Worm (Caenorhabditis elegans): ENCODE data around the gene kin-2.
A peak's percentile ranks its signal among the peaks of the same experiment; 100 is the strongest.

The kin-2 gene

DNA sequence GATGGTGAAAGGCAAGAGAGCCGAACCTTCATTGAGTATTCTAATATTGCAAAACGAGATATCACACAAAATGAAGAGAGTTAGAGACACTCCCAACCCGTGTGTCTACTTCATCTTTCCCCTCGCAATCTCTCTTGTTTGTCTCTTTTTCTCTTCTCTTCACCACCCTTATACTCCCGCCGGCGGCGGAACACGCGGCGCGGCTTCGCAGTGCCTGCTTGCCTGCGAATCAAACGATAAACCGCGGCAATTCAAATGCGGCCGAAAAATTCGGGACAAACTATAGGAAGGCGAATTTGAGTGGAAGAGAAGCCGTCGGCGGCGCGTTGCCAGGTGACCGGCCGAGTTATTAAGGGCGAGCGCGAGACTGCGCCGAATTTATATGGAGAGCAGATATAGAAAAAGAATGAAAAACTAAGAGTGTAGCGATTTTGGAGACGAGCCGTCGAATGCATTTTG is 7.0 kb upstream of the kin-2 start, which contains the start of gene klp-13 (continued):
- TF ChIP-seq ceh-82 (tag; optimal IDR thresholded peaks at IDR 0.05) (peak; percentile 76), fkh-10 (GFP tag; optimal IDR thresholded peaks at IDR 0.05) (peak; percentile 56), ceh-28 (tag; optimal IDR thresholded peaks at IDR 0.05) (peak; percentile 60), pqm-1 (tag; optimal IDR thresholded peaks at IDR 0.05) (peak; percentile 11)

DNA sequence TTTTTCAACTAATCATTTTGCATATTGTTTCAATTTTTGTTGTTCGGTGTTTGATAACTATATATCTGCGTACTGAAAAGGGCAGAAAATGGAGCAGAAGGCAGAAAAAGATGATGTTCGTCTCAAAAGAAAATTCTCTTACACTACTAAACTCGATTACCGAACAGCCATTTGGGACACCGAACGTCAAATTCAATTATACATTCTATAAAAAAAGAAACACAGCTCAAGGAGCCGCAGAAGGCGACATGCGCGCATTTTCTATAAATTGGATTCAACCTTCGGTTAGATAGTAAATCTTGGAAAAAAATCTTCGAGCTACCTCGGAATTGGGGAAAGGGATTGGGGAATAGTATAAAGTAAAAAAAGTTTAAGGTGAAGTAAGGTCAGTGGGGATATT is 5.6 kb upstream of the kin-2 start:
- TF ChIP-seq nfya-1 (tag; optimal IDR thresholded peaks at IDR 0.05; ENCODE audit: insufficient read depth) (peak; percentile 12), fkh-10 (GFP tag; optimal IDR thresholded peaks at IDR 0.05) (peak; percentile 83), nhr-25 (tag; optimal IDR thresholded peaks at IDR 0.05) (no peak)

- TF ChIP-seq zag-1 (tag; optimal IDR thresholded peaks at IDR 0.05): no peak
- peak; percentile 41 for TF ChIP-seq unc-62 (GFP tag; optimal IDR thresholded peaks at IDR 0.05)
- peak; percentile 68 for TF ChIP-seq lin-39 (tag; optimal IDR thresholded peaks at IDR 0.05)
- peak; percentile 47 for TF ChIP-seq nfya-1 (tag; optimal IDR thresholded peaks at IDR 0.05; ENCODE audit: insufficient read depth)
These were observed 5.1 kb upstream of the kin-2 start for ce11 chrX:5982799-5983198.

ce11 chrX:5981698-5982097 is 4.0 kb upstream of the kin-2 start:
- TF ChIP-seq R02D3.7 (tag; optimal IDR thresholded peaks at IDR 0.05): no peak
- no peak for TF ChIP-seq ztf-11 (tag; optimal IDR thresholded peaks at IDR 0.05)
- no peak for TF ChIP-seq fkh-2 (tag; optimal IDR thresholded peaks at IDR 0.05)
- TF ChIP-seq elt-1 (tag; optimal IDR thresholded peaks at IDR 0.05): no peak
- peak; percentile 23 for TF ChIP-seq lin-39 (tag; optimal IDR thresholded peaks at IDR 0.05)
- peak; percentile 29 for TF ChIP-seq nfya-1 (tag; optimal IDR thresholded peaks at IDR 0.05; ENCODE audit: insufficient read depth)
- no peak for TF ChIP-seq mdl-1 (tag; optimal IDR thresholded peaks at IDR 0.05)
- no peak for TF ChIP-seq nhr-11 (tag; optimal IDR thresholded peaks at IDR 0.05)
- no peak for TF ChIP-seq elt-2 (tag; optimal IDR thresholded peaks at IDR 0.05)
- TF ChIP-seq fkh-10 (GFP tag; optimal IDR thresholded peaks at IDR 0.05): peak; percentile 46
- peak; percentile 6 for TF ChIP-seq hmg-11 (tag; optimal IDR thresholded peaks at IDR 0.05)

ce11 chrX:5976206-5976960 is 1.3 kb downstream of the kin-2 start:
- TF ChIP-seq hmg-11 (tag; optimal IDR thresholded peaks at IDR 0.05) (peak; percentile 51), ceh-16 (tag; optimal IDR thresholded peaks at IDR 0.05) (no peak), nfya-1 (tag; optimal IDR thresholded peaks at IDR 0.05; ENCODE audit: insufficient read depth) (peak; percentile 95), fkh-10 (GFP tag; optimal IDR thresholded peaks at IDR 0.05) (peak; percentile 86), nhr-67 (tag; optimal IDR thresholded peaks at IDR 0.05) (no peak), lin-39 (tag; optimal IDR thresholded peaks at IDR 0.05) (peak; percentile 61), skn-1 (tag; optimal IDR thresholded peaks at IDR 0.05) (no peak), egl-5 (tag; optimal IDR thresholded peaks at IDR 0.05) (peak; percentile 65)

DNA sequence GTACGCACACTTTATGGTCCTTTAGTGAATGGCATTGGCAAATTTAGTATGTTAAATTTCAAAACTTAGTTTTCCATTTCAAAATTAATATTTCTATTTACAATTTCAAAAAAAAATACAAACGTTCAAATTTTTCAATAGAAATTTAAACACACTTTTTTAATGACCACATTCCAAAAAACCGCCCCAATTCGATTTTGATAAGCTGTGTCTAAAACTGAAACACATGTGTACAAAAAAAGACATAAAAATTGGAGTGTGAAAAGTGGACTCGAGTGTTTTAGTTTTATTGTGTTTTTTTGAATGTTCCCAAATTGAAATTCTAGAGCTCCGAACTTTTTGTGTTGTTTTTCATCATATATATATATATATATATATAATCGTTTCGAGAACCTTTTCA is 1.9 kb downstream of the kin-2 start:
- no peak for TF ChIP-seq snpc-4 (tag; optimal IDR thresholded peaks at IDR 0.05)
- TF ChIP-seq elt-2 (tag; optimal IDR thresholded peaks at IDR 0.05): peak; percentile 39

ce11 chrX:5975228-5975627 is 2.4 kb downstream of the kin-2 start:
- TF ChIP-seq nhr-76 (tag; optimal IDR thresholded peaks at IDR 0.05) (no peak), fkh-10 (GFP tag; optimal IDR thresholded peaks at IDR 0.05) (no peak), ceh-28 (tag; optimal IDR thresholded peaks at IDR 0.05) (no peak), ceh-82 (tag; optimal IDR thresholded peaks at IDR 0.05) (no peak), nhr-23 (tag; optimal IDR thresholded peaks at IDR 0.05) (no peak), unc-62 (GFP tag; optimal IDR thresholded peaks at IDR 0.05) (no peak), lin-15B (tag; optimal IDR thresholded peaks at IDR 0.05) (no peak), daf-12 (tag; optimal IDR thresholded peaks at IDR 0.05) (no peak), hmg-11 (tag; optimal IDR thresholded peaks at IDR 0.05) (no peak), nhr-237 (tag; optimal IDR thresholded peaks at IDR 0.05) (no peak), ama-1 (optimal IDR thresholded peaks at IDR 0.05) (no peak), mdl-1 (tag; optimal IDR thresholded peaks at IDR 0.05) (no peak), ceh-9 (tag; optimal IDR thresholded peaks at IDR 0.05) (no peak), nfya-1 (tag; optimal IDR thresholded peaks at IDR 0.05; ENCODE audit: insufficient read depth) (no peak), elt-2 (tag; optimal IDR thresholded peaks at IDR 0.05) (no peak)
